Fruit fly (Drosophila melanogaster): ENCODE measurements around the gene CG1486.
A peak's percentile ranks its signal among the peaks of the same experiment; 100 is the strongest.

dm6 chrX:21368410-21368918, 44.6 kb downstream of the CG1486 start:
- peak; percentile 20 for TF ChIP-seq CG7101 (tag; optimal IDR thresholded peaks at IDR 0.05)
- TF ChIP-seq CG14711 (tag; optimal IDR thresholded peaks at IDR 0.05): peak; percentile 78
- no peak for TF ChIP-seq kay (GFP tag; ENCODE audit: borderline replicate concordance)
- no peak for TF ChIP-seq CG33017 (tag; optimal IDR thresholded peaks at IDR 0.05)
- TF ChIP-seq CG7045 (GFP tag; optimal IDR thresholded peaks at IDR 0.05): no peak
- no peak for TF ChIP-seq Clk (GFP tag; optimal IDR thresholded peaks at IDR 0.05)
- peak; percentile 93 for TF ChIP-seq tj (GFP tag; optimal IDR thresholded peaks at IDR 0.05)
- no peak for TF ChIP-seq CG5204 (GFP tag; optimal IDR thresholded peaks at IDR 0.05)
- peak; percentile 21 for TF ChIP-seq CG1620 (GFP tag; optimal IDR thresholded peaks at IDR 0.05)
- TF ChIP-seq CG12768 (GFP tag; optimal IDR thresholded peaks at IDR 0.05): no peak
- no peak for TF ChIP-seq Hr96 (GFP tag; optimal IDR thresholded peaks at IDR 0.05)
- no peak for TF ChIP-seq toe (GFP tag; optimal IDR thresholded peaks at IDR 0.05)

All from whole organism, adult.